Worm (Caenorhabditis elegans) whole organism, L1 larva: Measurements from ENCODE around the gene emb-8.

Experiments
- F16B12.6 ChIP-seq: fragments of 150-350 bp; optimal IDR thresholded peaks from 2 replicates; lab custom pipeline; 2014; ENCODE audit warnings: missing biosample characterization, missing genetic modification characterization
- grh-1 ChIP-seq: fragments of 200-800 bp; sonication (Bioruptor generic); IDR thresholded peaks from 2 replicates; pipeline ENCODE4 v1.3.6; 2022; ENCODE audit warnings: missing genetic modification reagents, missing genetic modification characterization, missing compliant biosample characterization
- lin-35 ChIP-seq, 2 experiments: fragments of 150-350 bp; optimal IDR thresholded peaks; 2 replicates each; lab custom pipeline; 2014; ENCODE audit warnings: missing biosample characterization in 2 of 2, missing genetic modification characterization in 2 of 2, missing genetic modification reagents in 2 of 2
- lsy-2 ChIP-seq, 2 experiments: fragments of 150-350 bp; optimal IDR thresholded peaks; 2 replicates each; lab custom pipeline; 2014; ENCODE audit warnings: missing biosample characterization in 2 of 2, missing genetic modification characterization in 2 of 2
- nhr-71 ChIP-seq: sonication (generic microtip); optimal IDR thresholded peaks from 2 replicates; lab custom pipeline; 2016; ENCODE audit warnings: mild to moderate bottlenecking, missing genetic modification characterization, moderate library complexity, missing compliant biosample characterization
- nhr-77 ChIP-seq: fragments of 150-350 bp; optimal IDR thresholded peaks from 2 replicates; lab custom pipeline; 2014; ENCODE audit warnings: missing biosample characterization, missing genetic modification characterization

ce11 chrIII:5208992-5209391 lies 9.5 kb upstream of the emb-8 start, which contains the start of gene syx-16:
- TF ChIP-seq lin-35 (GFP tag; optimal IDR thresholded peaks at IDR 0.05; lab: Kevin White, UChicago) (no peak), nhr-77 (tag; lab: Kevin White, UChicago) (no peak), F16B12.6 (no peak), nhr-71 (tag; lab: Kevin White, UChicago) (no peak), grh-1 (GFP tag; lab: Robert Waterston, UW) (no peak), lsy-2 (tag; optimal IDR thresholded peaks at IDR 0.05; lab: Kevin White, UChicago) (peak in 1 of 2 experiments; percentile 28)
